Comparison of ENCODE assay signal across 5 worm cellular contexts in genomic region chrV:20338870-20339269, ce11.
TF ChIP-seq lines count a peak whose summit lies in the region.

No protein-coding gene starts in this region.

TF ChIP-seq in whole organism, L1 larva, 84 proteins besides CTCF, POLR2A, EP300 and RAD21:
- TF ChIP-seq fkh-10 (GFP tag; optimal IDR thresholded peaks at IDR 0.05; lab: Kevin White, UChicago) (peak; percentile 44), fkh-4 (tag; optimal IDR thresholded peaks at IDR 0.05; lab: Kevin White, UChicago; ENCODE audit: borderline replicate concordance) (no peak), irx-1 (tag; optimal IDR thresholded peaks at IDR 0.05; lab: Kevin White, UChicago) (peak; percentile 23)

TF ChIP-seq in whole organism, L3 larva, 47 proteins besides CTCF, POLR2A, EP300 and RAD21:
- TF ChIP-seq fkh-10 (GFP tag; optimal IDR thresholded peaks at IDR 0.05; lab: Kevin White, UChicago) (peak; percentile 65), snpc-4 (tag; optimal IDR thresholded peaks at IDR 0.05; lab: Kevin White, UChicago) (no peak)

TF ChIP-seq in whole organism, L4 larva, 104 proteins besides CTCF, POLR2A, EP300 and RAD21:
- TF ChIP-seq ZK546.5 (tag; optimal IDR thresholded peaks at IDR 0.05; lab: Kevin White, UChicago) (no peak), fkh-10 (GFP tag; optimal IDR thresholded peaks at IDR 0.05; lab: Kevin White, UChicago) (peak; percentile 75)

TF ChIP-seq in whole organism, late embryonic, 69 proteins besides CTCF, POLR2A, EP300 and RAD21:
- no peak for TF ChIP-seq dve-1 (tag; optimal IDR thresholded peaks at IDR 0.05; lab: Kevin White, UChicago)
- TF ChIP-seq unc-42 (tag; optimal IDR thresholded peaks at IDR 0.05; lab: Kevin White, UChicago) = peak; percentile 45

TF ChIP-seq in whole organism, mixed stage, embryonic, 35 proteins besides CTCF, POLR2A, EP300 and RAD21:
- peak; percentile 74 for TF ChIP-seq ces-1 (GFP tag; optimal IDR thresholded peaks at IDR 0.05; lab: Kevin White, UChicago)
- no peak for TF ChIP-seq ceh-39 (tag; optimal IDR thresholded peaks at IDR 0.05; lab: Kevin White, UChicago)
TF ChIP-seq in whole organism, mixed stage, embryonic: peak in this region for 1.

Comparison
In these comparisons a context has a peak if more than half of its experiments do, and no peak if none do; other contexts are left out.
1. Of the 29 proteins assayed by ChIP-seq in both whole organism, L4 larva and whole organism, L1 larva: peak only in whole organism, L4 larva: none; only in whole organism, L1 larva: none; in both: fkh-10; in neither: 28.